2 fruit fly cellular contexts compared by ENCODE assay signal in genomic region chr3R:5041408-5041807, dm6.
A peak's percentile ranks its signal among the peaks of the same experiment; 100 is the strongest.
TF ChIP-seq lines count a peak whose summit lies in the region.

No protein-coding gene starts in this region.

- no peak for TF ChIP-seq CTCF in whole organism, embryonic (GFP tag; optimal IDR thresholded peaks at IDR 0.05; lab: Kevin White, UChicago)

TF ChIP-seq in whole organism, embryonic, 481 proteins besides CTCF, POLR2A, EP300 and RAD21:
- peak; percentile 5 for TF ChIP-seq CG1603 (tag; optimal IDR thresholded peaks at IDR 0.05; lab: Kevin White, UChicago)
- peak; percentile 33; the same call in 1 of the 2 replicates for TF ChIP-seq vvl (GFP tag; IDR thresholded peaks at IDR 0.05; lab: Robert Waterston, UW)
- no peak for TF ChIP-seq peb (GFP tag; IDR thresholded peaks at IDR 0.05; lab: Robert Waterston, UW)
- 0 out of 2 replicates have a peak, but pooled peaks have one; percentile 26 for TF ChIP-seq CG32532 (GFP tag; IDR thresholded peaks at IDR 0.05; lab: Robert Waterston, UW)
- 0 out of 2 replicates have a peak, but pooled peaks have one; percentile 5 for TF ChIP-seq Oaz (GFP tag; IDR thresholded peaks at IDR 0.05; lab: Robert Waterston, UW)
- TF ChIP-seq schlank (tag; optimal IDR thresholded peaks at IDR 0.05; lab: Kevin White, UChicago) = no peak
- no peak for TF ChIP-seq CG6813 (GFP tag; optimal IDR thresholded peaks at IDR 0.05; lab: Kevin White, UChicago)
- TF ChIP-seq kay (GFP tag; optimal IDR thresholded peaks at IDR 0.05; lab: Kevin White, UChicago) = no peak
- TF ChIP-seq ttk (GFP tag; IDR thresholded peaks at IDR 0.05; lab: Robert Waterston, UW) = peak; percentile 23; the same call in 1 of the 2 replicates
- TF ChIP-seq Blimp-1 (GFP tag; optimal IDR thresholded peaks at IDR 0.05; lab: Kevin White, UChicago) = peak; percentile 60
- TF ChIP-seq CG5180 (GFP tag; optimal IDR thresholded peaks at IDR 0.05; lab: Kevin White, UChicago) = peak; percentile 1
- TF ChIP-seq Med (GFP tag; lab: Kevin White, UChicago) = peak; percentile 35
- peak; percentile 18 for TF ChIP-seq Kr (GFP tag; optimal IDR thresholded peaks at IDR 0.05; lab: Kevin White, UChicago)
- TF ChIP-seq CG33557 (GFP tag; optimal IDR thresholded peaks at IDR 0.05; lab: Kevin White, UChicago) = no peak
- 0 out of 3 replicates have a peak, but pooled peaks have one; percentile 46 for TF ChIP-seq ci (GFP tag; IDR thresholded peaks at IDR 0.05; lab: Robert Waterston, UW)
- peak; percentile 24 for TF ChIP-seq twi (tag; optimal IDR thresholded peaks at IDR 0.05; lab: Kevin White, UChicago)
- TF ChIP-seq grn (GFP tag; optimal IDR thresholded peaks at IDR 0.05; lab: Kevin White, UChicago) = peak; percentile 42
- 0 out of 2 replicates have a peak, but pooled peaks have one; percentile 4 for TF ChIP-seq aop (GFP tag; IDR thresholded peaks at IDR 0.05; lab: Robert Waterston, UW)
- peak; percentile 2 for TF ChIP-seq pros (GFP tag; optimal IDR thresholded peaks at IDR 0.05; lab: Kevin White, UChicago)
- TF ChIP-seq CG2199 (GFP tag; IDR thresholded peaks at IDR 0.05; lab: Robert Waterston, UW) = peak; percentile 67; the same call in 1 of the 3 replicates
- 0 out of 2 replicates have a peak, but pooled peaks have one; percentile 27 for TF ChIP-seq lmd (GFP tag; IDR thresholded peaks at IDR 0.05; lab: Robert Waterston, UW)
- peak; percentile 92 for TF ChIP-seq crol (GFP tag; IDR thresholded peaks at IDR 0.05; lab: Robert Waterston, UW)
- TF ChIP-seq gcm (GFP tag; optimal IDR thresholded peaks at IDR 0.05; lab: Kevin White, UChicago) = peak; percentile 51
- TF ChIP-seq CG4707 (GFP tag; optimal IDR thresholded peaks at IDR 0.05; lab: Kevin White, UChicago) = peak; percentile 8
- 0 out of 4 replicates have a peak, but pooled peaks have one; percentile 52 for TF ChIP-seq chinmo (GFP tag; IDR thresholded peaks at IDR 0.05; lab: Robert Waterston, UW; ENCODE audit: partially characterized antibody)
- TF ChIP-seq Nf-YA (GFP tag; IDR thresholded peaks at IDR 0.05; lab: Robert Waterston, UW) = 0 out of 2 replicates have a peak, but pooled peaks have one; percentile 7
- no peak for TF ChIP-seq CG18599 (GFP tag; optimal IDR thresholded peaks at IDR 0.05; lab: Kevin White, UChicago)

TF ChIP-seq in whole organism, prepupa, 60 proteins besides CTCF, POLR2A, EP300 and RAD21:
- peak; percentile 30 for TF ChIP-seq svp (GFP tag; lab: Kevin White, UChicago)
- no peak for TF ChIP-seq fkh (GFP tag; optimal IDR thresholded peaks at IDR 0.05; lab: Kevin White, UChicago)
- TF ChIP-seq CG11762 (GFP tag; optimal IDR thresholded peaks at IDR 0.05; lab: Kevin White, UChicago; ENCODE audit: insufficient read depth) = no peak

Comparison
In these comparisons a context has a peak if more than half of its experiments do, and no peak if none do; other contexts are left out.
1. Of the 7 proteins assayed by ChIP-seq in both whole organism, embryonic and whole organism, prepupa: peak only in whole organism, embryonic: Blimp-1; only in whole organism, prepupa: none; in both: none; in neither: 6.